Worm (Caenorhabditis elegans) whole organism, L3 larva: ENCODE measurements around the gene T28B11.1.
A peak's percentile ranks its signal among the peaks of the same experiment; 100 is the strongest.

Experiments
- R02D3.7 ChIP-seq: fragments of 150-350 bp; optimal IDR thresholded peaks from 2 replicates; lab custom pipeline; 2014; ENCODE audit warnings: missing biosample characterization, missing genetic modification characterization
- ZK546.5 ChIP-seq: sonication (generic microtip); optimal IDR thresholded peaks from 2 replicates; lab custom pipeline; 2017; ENCODE audit warnings: missing biosample characterization, missing genetic modification characterization
- aly-2 ChIP-seq: fragments of 150-350 bp; optimal IDR thresholded peaks from 2 replicates; lab custom pipeline; 2014; ENCODE audit warnings: missing biosample characterization, missing genetic modification characterization
- ama-1 ChIP-seq: fragments of 150-350 bp; optimal IDR thresholded peaks from 2 replicates; lab custom pipeline; 2018
- ceh-16 ChIP-seq: sonication (generic microtip); optimal IDR thresholded peaks from 2 replicates; lab custom pipeline; 2017; ENCODE audit warnings: missing biosample characterization, missing genetic modification characterization
- ceh-28 ChIP-seq: fragments of 150-350 bp; optimal IDR thresholded peaks from 2 replicates; lab custom pipeline; 2014; ENCODE audit warnings: missing biosample characterization, missing genetic modification reagents, missing genetic modification characterization
- ceh-82 ChIP-seq: fragments of 150-350 bp; optimal IDR thresholded peaks from 2 replicates; lab custom pipeline; 2014; ENCODE audit warnings: missing biosample characterization, missing genetic modification characterization
- daf-12 ChIP-seq: fragments of 150-350 bp; optimal IDR thresholded peaks from 2 replicates; lab custom pipeline; 2014; ENCODE audit warnings: missing biosample characterization, missing genetic modification reagents, missing genetic modification characterization
- egl-5 ChIP-seq: fragments of 150-350 bp; optimal IDR thresholded peaks from 2 replicates; lab custom pipeline; 2017; ENCODE audit warnings: missing biosample characterization, missing genetic modification reagents, missing genetic modification characterization, inconsistent platforms
- elt-1 ChIP-seq: fragments of 150-350 bp; optimal IDR thresholded peaks from 2 replicates; lab custom pipeline; 2014; ENCODE audit warnings: missing biosample characterization, missing genetic modification characterization
- elt-2 ChIP-seq: sonication (generic microtip); optimal IDR thresholded peaks from 2 replicates; lab custom pipeline; 2016; ENCODE audit warnings: missing genetic modification reagents, mild to moderate bottlenecking, missing genetic modification characterization, missing compliant biosample characterization
- elt-3 ChIP-seq, 3 experiments: fragments of 150-350 bp in 1 of 3; sonication (generic microtip) in 2 of 3; optimal IDR thresholded peaks; 2 replicates in 2 of 3; 4 replicates in 1 of 3; lab custom pipeline; 2014 to 2017; ENCODE audit warnings: missing biosample characterization in 3 of 3, missing genetic modification characterization in 3 of 3
- eor-1 ChIP-seq, 2 experiments: fragments of 150-350 bp; optimal IDR thresholded peaks; 2 replicates each; lab custom pipeline; 2014 to 2018; ENCODE audit warnings: missing biosample characterization in 2 of 2, missing genetic modification characterization in 2 of 2
- fkh-10 ChIP-seq: sonication (generic microtip); optimal IDR thresholded peaks from 2 replicates; lab custom pipeline; 2017; ENCODE audit warnings: missing biosample characterization, missing genetic modification reagents, missing genetic modification characterization
- hmg-11 ChIP-seq: sonication (generic microtip); optimal IDR thresholded peaks from 2 replicates; lab custom pipeline; 2016; ENCODE audit warnings: missing genetic modification characterization, missing compliant biosample characterization
- jun-1 ChIP-seq: fragments of 150-350 bp; optimal IDR thresholded peaks from 2 replicates; lab custom pipeline; 2014; ENCODE audit warnings: missing biosample characterization, missing genetic modification reagents, missing genetic modification characterization
- lin-15B ChIP-seq: fragments of 150-350 bp; optimal IDR thresholded peaks from 2 replicates; lab custom pipeline; 2014; ENCODE audit warnings: missing biosample characterization, missing genetic modification characterization
- lin-39 ChIP-seq: fragments of 150-350 bp; optimal IDR thresholded peaks from 2 replicates; lab custom pipeline; 2018; ENCODE audit warnings: missing biosample characterization, missing genetic modification reagents, missing genetic modification characterization
- lsy-12 ChIP-seq: sonication (generic microtip); optimal IDR thresholded peaks from 2 replicates; lab custom pipeline; 2016; ENCODE audit warnings: mild to moderate bottlenecking, missing genetic modification characterization, missing compliant biosample characterization
- mdl-1 ChIP-seq: fragments of 150-350 bp; optimal IDR thresholded peaks from 2 replicates; lab custom pipeline; 2014; ENCODE audit warnings: missing biosample characterization, missing genetic modification characterization
- nhr-12 ChIP-seq: fragments of 150-350 bp; optimal IDR thresholded peaks from 2 replicates; lab custom pipeline; 2014; ENCODE audit warnings: missing biosample characterization, missing genetic modification characterization
- nhr-23 ChIP-seq: fragments of 150-350 bp; optimal IDR thresholded peaks from 2 replicates; lab custom pipeline; 2014; ENCODE audit warnings: missing biosample characterization, missing genetic modification reagents, missing genetic modification characterization
- nhr-237 ChIP-seq: fragments of 150-350 bp; optimal IDR thresholded peaks from 2 replicates; lab custom pipeline; 2014; ENCODE audit warnings: missing biosample characterization, missing genetic modification characterization
- nhr-25 ChIP-seq: sonication (generic microtip); optimal IDR thresholded peaks from 2 replicates; lab custom pipeline; 2017; ENCODE audit warnings: missing biosample characterization, missing genetic modification characterization
- nhr-28 ChIP-seq: fragments of 150-350 bp; optimal IDR thresholded peaks from 2 replicates; lab custom pipeline; 2014; ENCODE audit warnings: missing biosample characterization, missing genetic modification characterization
- nhr-67 ChIP-seq: fragments of 150-350 bp; optimal IDR thresholded peaks from 2 replicates; lab custom pipeline; 2014; ENCODE audit warnings: missing biosample characterization, missing genetic modification characterization
- nhr-76 ChIP-seq: fragments of 150-350 bp; sonication (generic microtip); optimal IDR thresholded peaks from 5 replicates; lab custom pipeline; 2014; ENCODE audit warnings: missing biosample characterization, missing genetic modification characterization
- pqm-1 ChIP-seq: fragments of 150-350 bp; optimal IDR thresholded peaks from 2 replicates; lab custom pipeline; 2017; ENCODE audit warnings: missing biosample characterization, missing genetic modification characterization, inconsistent platforms
- sea-2 ChIP-seq: fragments of 150-350 bp; sonication (generic microtip); optimal IDR thresholded peaks from 4 replicates; lab custom pipeline; 2014; ENCODE audit warnings: missing biosample characterization, missing genetic modification reagents, missing genetic modification characterization
- snpc-4 ChIP-seq: fragments of 150-350 bp; optimal IDR thresholded peaks from 2 replicates; lab custom pipeline; 2014; ENCODE audit warnings: missing biosample characterization, missing genetic modification characterization
- tbx-2 ChIP-seq: sonication (generic microtip); optimal IDR thresholded peaks from 2 replicates; lab custom pipeline; 2016; ENCODE audit warnings: mild to moderate bottlenecking, missing genetic modification characterization, missing compliant biosample characterization
- unc-39 ChIP-seq: sonication (generic microtip); optimal IDR thresholded peaks from 4 replicates; lab custom pipeline; 2017; ENCODE audit warnings: missing biosample characterization, missing genetic modification characterization
- ztf-11 ChIP-seq: fragments of 150-350 bp; optimal IDR thresholded peaks from 2 replicates; lab custom pipeline; 2014; ENCODE audit warnings: missing biosample characterization, missing genetic modification characterization
- ztf-4 ChIP-seq: fragments of 150-350 bp; optimal IDR thresholded peaks from 2 replicates; lab custom pipeline; 2014; ENCODE audit warnings: missing biosample characterization, missing genetic modification characterization

T28B11.1 gene

ce11 chrV:10757128-10757527 is 24.9 kb upstream of the T28B11.1 start:
- no peak for TF ChIP-seq ztf-11 (tag; lab: Kevin White, UChicago)
- TF ChIP-seq egl-5 = peak; percentile 40
- no peak for TF ChIP-seq ceh-82 (tag; lab: Kevin White, UChicago)
- peak; percentile 35 for TF ChIP-seq nhr-23
- no peak for TF ChIP-seq nhr-76
- no peak for TF ChIP-seq eor-1 (tag; optimal IDR thresholded peaks at IDR 0.05; lab: Kevin White, UChicago)
- TF ChIP-seq hmg-11 (tag; lab: Kevin White, UChicago) = no peak
- no peak for TF ChIP-seq ZK546.5 (tag; lab: Kevin White, UChicago)
- peak; percentile 83 for TF ChIP-seq nhr-25 (tag; lab: Kevin White, UChicago)
- no peak for TF ChIP-seq nhr-67

ce11 chrV:10756698-10757097 is 24.5 kb upstream of the T28B11.1 start, which contains the start of gene irld-6:
irld-6 (minus strand) TSS chrV:10756798.
- TF ChIP-seq aly-2 (tag; lab: Kevin White, UChicago) = no peak
- TF ChIP-seq lin-15B (tag; lab: Kevin White, UChicago) = no peak
- TF ChIP-seq unc-39 (tag; lab: Kevin White, UChicago) = no peak
- no peak for TF ChIP-seq lin-39 (tag; lab: Kevin White, UChicago)
- no peak for TF ChIP-seq R02D3.7 (tag; lab: Kevin White, UChicago)
- TF ChIP-seq egl-5 = no peak
- no peak for TF ChIP-seq nhr-28
- no peak for TF ChIP-seq ztf-4
- TF ChIP-seq ama-1 = no peak
- TF ChIP-seq elt-1 = no peak
- no peak for TF ChIP-seq ceh-82 (tag; lab: Kevin White, UChicago)

- no peak for TF ChIP-seq nhr-28
- TF ChIP-seq nhr-23 = no peak
- TF ChIP-seq elt-3 (tag; optimal IDR thresholded peaks at IDR 0.05; lab: Kevin White, UChicago) = no peak
- no peak for TF ChIP-seq jun-1
- no peak for TF ChIP-seq egl-5
- TF ChIP-seq ztf-11 (tag; lab: Kevin White, UChicago) = no peak
- TF ChIP-seq lin-15B (tag; lab: Kevin White, UChicago) = no peak
- no peak for TF ChIP-seq mdl-1 (tag; lab: Kevin White, UChicago)
- no peak for TF ChIP-seq daf-12 (tag; lab: Kevin White, UChicago)
- TF ChIP-seq elt-2 (tag; lab: Kevin White, UChicago) = no peak
- no peak for TF ChIP-seq pqm-1 (tag; lab: Kevin White, UChicago)
- TF ChIP-seq snpc-4 (tag; lab: Kevin White, UChicago) = no peak
- TF ChIP-seq nhr-237 (tag; lab: Kevin White, UChicago) = no peak
- TF ChIP-seq ceh-28 (tag; lab: Kevin White, UChicago) = no peak
- TF ChIP-seq fkh-10 (GFP tag; lab: Kevin White, UChicago) = no peak
These were observed 21.8 kb upstream of the T28B11.1 start, which contains the start of gene F28H7.7 for ce11 chrV:10754050-10754449. F28H7.7 (minus strand) TSS chrV:10754150.

ce11 chrV:10750630-10751029 is 18.4 kb upstream of the T28B11.1 start, which contains the start of gene F28H7.3:
F28H7.3 (minus strand) TSS chrV:10750788.
- peak; percentile 95 for TF ChIP-seq elt-2 (tag; lab: Kevin White, UChicago)
- no peak for TF ChIP-seq elt-1
- no peak for TF ChIP-seq ZK546.5 (tag; lab: Kevin White, UChicago)
- peak; percentile 61 for TF ChIP-seq jun-1
- no peak for TF ChIP-seq elt-3 (tag; optimal IDR thresholded peaks at IDR 0.05; lab: Kevin White, UChicago)
- TF ChIP-seq pqm-1 (tag; lab: Kevin White, UChicago) = peak; percentile 96
- no peak for TF ChIP-seq tbx-2 (tag; lab: Kevin White, UChicago)

- TF ChIP-seq pqm-1 (tag; lab: Kevin White, UChicago) = peak; percentile 40
- no peak for TF ChIP-seq nhr-12 (tag; lab: Kevin White, UChicago)
- TF ChIP-seq, all 47 proteins: peak for 1
These were observed 15.2 kb upstream of the T28B11.1 start, which contains the start of the genes selt-1.2 and F28H7.2 for ce11 chrV:10747263-10747951. selt-1.2 (minus strand) TSS chrV:10747363. F28H7.2 (plus strand) TSS chrV:10747901.

ce11 chrV:10745034-10745433 is 12.8 kb upstream of the T28B11.1 start, which contains the start of gene srj-21:
srj-21 (plus strand) TSS chrV:10745334.
- TF ChIP-seq lsy-12 (tag; lab: Kevin White, UChicago) = no peak
- no peak for TF ChIP-seq elt-2 (tag; lab: Kevin White, UChicago)
- no peak for TF ChIP-seq aly-2 (tag; lab: Kevin White, UChicago)
- no peak for TF ChIP-seq ceh-16 (tag; lab: Kevin White, UChicago)
- no peak for TF ChIP-seq sea-2 (GFP tag; lab: Kevin White, UChicago)
- TF ChIP-seq tbx-2 (tag; lab: Kevin White, UChicago) = no peak
- TF ChIP-seq jun-1 = no peak
- TF ChIP-seq fkh-10 (GFP tag; lab: Kevin White, UChicago) = no peak
- TF ChIP-seq unc-39 (tag; lab: Kevin White, UChicago) = no peak
- TF ChIP-seq ZK546.5 (tag; lab: Kevin White, UChicago) = no peak
- no peak for TF ChIP-seq nhr-28
